Worm (Caenorhabditis elegans): ENCODE data around the gene erfa-3.

DNA sequence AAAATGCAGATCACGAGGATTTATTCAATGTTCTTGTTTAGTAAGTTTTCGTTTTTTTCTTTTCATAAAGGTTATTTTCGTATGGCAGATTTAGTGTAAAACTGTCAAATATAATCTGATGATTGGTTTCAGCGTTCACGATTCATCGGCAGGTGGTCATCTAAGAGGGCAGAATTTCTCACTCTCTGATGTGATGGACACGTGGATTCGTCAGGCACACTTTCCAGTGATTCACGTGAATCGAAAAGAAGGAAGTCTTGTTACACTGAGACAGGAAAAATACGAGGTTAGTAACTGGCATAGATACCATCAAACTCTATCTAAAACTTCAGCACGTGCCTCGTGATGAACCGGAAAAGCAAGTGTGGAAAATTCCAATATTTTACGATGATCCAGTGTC, 18.2 kb downstream of the erfa-3 start:
- TF ChIP-seq gmeb-2 (tag; optimal IDR thresholded peaks at IDR 0.05), result no peak
- no peak for TF ChIP-seq unc-55 (GFP tag; optimal IDR thresholded peaks at IDR 0.05)
- TF ChIP-seq elt-2 (tag; optimal IDR thresholded peaks at IDR 0.05), result no peak
